Fruit fly (Drosophila melanogaster): ENCODE measurements around the gene CG4116.
A peak's percentile ranks its signal among the peaks of the same experiment; 100 is the strongest.

Gene CG4116

dm6 chrX:3068292-3068691 is 930 bp upstream of the CG4116 start (continued):
- TF ChIP-seq repo (GFP tag; optimal IDR thresholded peaks at IDR 0.05) (peak; percentile 26), sens (GFP tag) (peak; percentile 89), NFAT (GFP tag; IDR thresholded peaks at IDR 0.05) (no peak), H2.0 (GFP tag; IDR thresholded peaks at IDR 0.05) (0 out of 2 replicates have a peak, but pooled peaks have one; percentile 14), wor (GFP tag; IDR thresholded peaks at IDR 0.05) (peak; percentile 24; the same call in 1 of the 2 replicates), Ravus (GFP tag; IDR thresholded peaks at IDR 0.05) (no peak), tup (GFP tag; optimal IDR thresholded peaks at IDR 0.05) (no peak), crp (GFP tag; optimal IDR thresholded peaks at IDR 0.05) (no peak), tx (GFP tag; optimal IDR thresholded peaks at IDR 0.05) (peak; percentile 24), amos (GFP tag; IDR thresholded peaks at IDR 0.05; ENCODE audit: partially characterized antibody) (no peak), Dref (GFP tag; IDR thresholded peaks at IDR 0.05) (no peak), CG30431 (GFP tag; optimal IDR thresholded peaks at IDR 0.05) (peak; percentile 43), sens-2 (GFP tag; IDR thresholded peaks at IDR 0.05) (peak; percentile 59; the same call in 1 of the 2 replicates), E2f1 (GFP tag; IDR thresholded peaks at IDR 0.05) (0 out of 2 replicates have a peak, but pooled peaks have one; percentile 40), D (optimal IDR thresholded peaks at IDR 0.05) (no peak), D (GFP tag; optimal IDR thresholded peaks at IDR 0.05) (peak; percentile 33), CG14667 (GFP tag; IDR thresholded peaks at IDR 0.05) (peak; percentile 27; the same call in 1 of the 2 replicates), Hr39 (optimal IDR thresholded peaks at IDR 0.05) (no peak), danr (GFP tag; IDR thresholded peaks at IDR 0.05) (no peak), CG16813 (GFP tag; IDR thresholded peaks at IDR 0.05; ENCODE audit: partially characterized antibody) (no peak), YL-1 (GFP tag; optimal IDR thresholded peaks at IDR 0.05) (no peak), Elba2 (GFP tag; optimal IDR thresholded peaks at IDR 0.05) (no peak), CG2875 (GFP tag; optimal IDR thresholded peaks at IDR 0.05) (peak; percentile 8), CG1529 (GFP tag; optimal IDR thresholded peaks at IDR 0.05) (peak; percentile 19), CG8089 (GFP tag; optimal IDR thresholded peaks at IDR 0.05) (peak; percentile 39), CG4328 (GFP tag; optimal IDR thresholded peaks at IDR 0.05) (no peak), her (GFP tag; optimal IDR thresholded peaks at IDR 0.05) (peak; percentile 22), BtbVII (GFP tag; optimal IDR thresholded peaks at IDR 0.05) (peak; percentile 2), CG1602 (GFP tag; optimal IDR thresholded peaks at IDR 0.05) (peak; percentile 11), Eip74EF (GFP tag; optimal IDR thresholded peaks at IDR 0.05) (no peak), pum (GFP tag; optimal IDR thresholded peaks at IDR 0.05) (peak; percentile 37), en (GFP tag; optimal IDR thresholded peaks at IDR 0.05) (no peak), tll (GFP tag; optimal IDR thresholded peaks at IDR 0.05) (no peak), sqz (GFP tag; optimal IDR thresholded peaks at IDR 0.05) (no peak), insv (GFP tag; optimal IDR thresholded peaks at IDR 0.05) (no peak), Med (GFP tag) (peak; percentile 91), Hey (tag; optimal IDR thresholded peaks at IDR 0.05) (no peak), CG14050 (GFP tag; IDR thresholded peaks at IDR 0.05) (no peak), ATbp (GFP tag; optimal IDR thresholded peaks at IDR 0.05) (peak; percentile 48), Tbp (GFP tag; optimal IDR thresholded peaks at IDR 0.05) (no peak), CG9932 (GFP tag; IDR thresholded peaks at IDR 0.05) (peak; percentile 30; the same call in 1 of the 2 replicates), CHES-1-like (GFP tag; optimal IDR thresholded peaks at IDR 0.05) (peak; percentile 6), Optix (GFP tag; IDR thresholded peaks at IDR 0.05) (peak; percentile 58; the same call in 2 of the 3 replicates), zen2 (GFP tag; IDR thresholded peaks at IDR 0.05; ENCODE audit: partially characterized antibody) (no peak), Nf-YB (GFP tag; optimal IDR thresholded peaks at IDR 0.05) (peak; percentile 1), yki (optimal IDR thresholded peaks at IDR 0.05) (no peak), tgo (GFP tag; IDR thresholded peaks at IDR 0.05) (peak; percentile 32; the same call in 1 of the 3 replicates), CG10565 (GFP tag; optimal IDR thresholded peaks at IDR 0.05) (no peak), CG1647 (GFP tag; optimal IDR thresholded peaks at IDR 0.05) (peak; percentile 30), bbx (GFP tag; IDR thresholded peaks at IDR 0.05; ENCODE audit: partially characterized antibody) (no peak), ems (GFP tag; optimal IDR thresholded peaks at IDR 0.05) (peak; percentile 5), dan (GFP tag; IDR thresholded peaks at IDR 0.05) (no peak)
